Fruit fly (Drosophila melanogaster) Kc167 (cell line): ENCODE measurements around the gene CG3597.

Experiments used
- Myc ChIP-seq: fragments of >200 bp; optimal IDR thresholded peaks from 2 replicates; lab custom pipeline; 2017; ENCODE audit warnings: missing external identifiers
- Sin3A ChIP-seq: fragments of >200 bp; optimal IDR thresholded peaks from 2 replicates; lab custom pipeline; 2018; ENCODE audit warnings: missing external identifiers
- h ChIP-seq: fragments of >200 bp; optimal IDR thresholded peaks from 3 replicates; lab custom pipeline; 2018; ENCODE audit warnings: missing external identifiers
- insv ChIP-seq: fragments of >200 bp; optimal IDR thresholded peaks from 3 replicates; lab custom pipeline; 2018; ENCODE audit warnings: missing external identifiers
- psq ChIP-seq: fragments of >200 bp; optimal IDR thresholded peaks from 2 replicates; lab custom pipeline; 2017; ENCODE audit warnings: missing external identifiers
- ttk ChIP-seq: sonication (Bioruptor generic); optimal IDR thresholded peaks from 2 replicates; lab custom pipeline; 2017; ENCODE audit warnings: missing external identifiers

DNA sequence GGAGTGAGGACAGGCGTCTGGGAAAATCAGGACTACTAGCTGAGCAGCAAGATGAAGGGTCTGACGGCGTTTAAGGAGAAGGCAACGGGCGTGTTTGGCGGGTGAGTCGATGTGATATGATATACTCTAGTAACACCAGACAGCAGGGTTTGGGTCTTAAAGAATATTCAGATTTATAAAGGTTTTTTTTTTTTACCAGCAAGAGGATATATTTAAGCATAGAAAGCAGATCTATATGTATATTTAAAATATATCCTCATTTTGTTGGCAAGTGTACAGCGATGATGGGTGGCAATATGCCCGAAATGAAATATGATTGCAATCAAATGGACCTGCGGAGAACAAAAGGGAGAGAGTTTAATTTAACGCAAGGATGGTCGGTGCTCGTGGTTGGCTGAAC, 30.9 kb upstream of the CG3597 start:
- TF ChIP-seq psq (no peak), Sin3A (lab: Kevin White, UChicago) (no peak), h (lab: Kevin White, UChicago) (no peak), Myc (lab: Kevin White, UChicago) (no peak), ttk (no peak), insv (lab: Kevin White, UChicago) (no peak)
